Fruit fly (Drosophila melanogaster) whole organism, prepupa: ENCODE results near the gene CG31798.

Experiments used
- CG10631 ChIP-seq: fragments of 200-800 bp; sonication (Bioruptor generic); optimal IDR thresholded peaks from 2 replicates; lab custom pipeline; 2016; ENCODE audit warnings: missing biosample characterization, missing genetic modification characterization
- CG10669 ChIP-seq: fragments of 200-800 bp; sonication (Bioruptor generic); optimal IDR thresholded peaks from 3 replicates; lab custom pipeline; 2018; ENCODE audit warnings: missing biosample characterization, mild to moderate bottlenecking, missing genetic modification characterization, moderate library complexity
- CG11294 ChIP-seq: fragments of 200-800 bp; sonication (Bioruptor generic); IDR thresholded peaks from 2 replicates; pipeline ENCODE4 v1.3.6; 2022; ENCODE audit warnings: missing biosample characterization, missing genetic modification characterization
- CG11762 ChIP-seq: fragments of 200-800 bp; sonication (Bioruptor generic); optimal IDR thresholded peaks from 3 replicates; lab custom pipeline; 2016; ENCODE audit warnings: missing biosample characterization, missing genetic modification characterization; ENCODE audit not compliant: insufficient read depth
- CG11902 ChIP-seq: fragments of 200-800 bp; sonication (Bioruptor generic); optimal IDR thresholded peaks from 3 replicates; lab custom pipeline; 2016; ENCODE audit warnings: missing biosample characterization, missing genetic modification characterization
- CG15336 ChIP-seq: fragments of 200-800 bp; sonication (Bioruptor generic); IDR thresholded peaks from 2 replicates; pipeline ENCODE4 v1.3.6; 2022; ENCODE audit warnings: missing biosample characterization, missing genetic modification characterization
- CG1621 ChIP-seq: fragments of 200-800 bp; sonication (Bioruptor generic); optimal IDR thresholded peaks from 3 replicates; lab custom pipeline; 2018; ENCODE audit warnings: missing biosample characterization, mild to moderate bottlenecking, missing genetic modification characterization
- CG16779 ChIP-seq: fragments of 200-800 bp; sonication (Bioruptor generic); optimal IDR thresholded peaks from 3 replicates; lab custom pipeline; 2017; ENCODE audit warnings: missing biosample characterization, mild to moderate bottlenecking, missing genetic modification characterization
- CG3032 ChIP-seq: fragments of 200-800 bp; optimal IDR thresholded peaks from 2 replicates; lab custom pipeline; 2019; ENCODE audit warnings: missing biosample characterization, mild to moderate bottlenecking, missing genetic modification characterization, moderate library complexity
- CG31627 ChIP-seq: fragments of 200-800 bp; sonication (Bioruptor generic); optimal IDR thresholded peaks from 3 replicates; lab custom pipeline; 2016; ENCODE audit warnings: missing biosample characterization, missing genetic modification characterization
- CG32006 ChIP-seq: fragments of 200-800 bp; sonication (Bioruptor generic); optimal IDR thresholded peaks from 3 replicates; lab custom pipeline; 2017; ENCODE audit warnings: missing biosample characterization, mild to moderate bottlenecking, missing genetic modification characterization
- CG34406 ChIP-seq: fragments of 200-800 bp; sonication (Bioruptor generic); optimal IDR thresholded peaks from 3 replicates; lab custom pipeline; 2016; ENCODE audit warnings: missing biosample characterization, missing genetic modification characterization
- CG6276 ChIP-seq: fragments of 200-800 bp; sonication (Bioruptor generic); optimal IDR thresholded peaks from 2 replicates; lab custom pipeline; 2017; ENCODE audit warnings: missing biosample characterization, mild to moderate bottlenecking, missing genetic modification characterization
- CG6808 ChIP-seq: fragments of 200-800 bp; sonication (Bioruptor generic); optimal IDR thresholded peaks from 3 replicates; lab custom pipeline; 2017; ENCODE audit warnings: missing biosample characterization, missing genetic modification characterization, mild to moderate bottlenecking, moderate library complexity, missing genetic modification reagents
- CG7368 ChIP-seq: fragments of 200-800 bp; sonication (Bioruptor generic); optimal IDR thresholded peaks from 3 replicates; lab custom pipeline; 2016; ENCODE audit warnings: missing biosample characterization, missing genetic modification characterization
- CG8119 ChIP-seq: fragments of 200-800 bp; sonication (Bioruptor generic); IDR thresholded peaks from 3 replicates; pipeline ENCODE4 v1.3.6; 2022; ENCODE audit warnings: missing biosample characterization, missing genetic modification characterization
- CG8319 ChIP-seq: fragments of 200-800 bp; sonication (Bioruptor generic); optimal IDR thresholded peaks from 3 replicates; lab custom pipeline; 2016; ENCODE audit warnings: missing biosample characterization, missing genetic modification characterization
- CG8632 ChIP-seq: fragments of 200-800 bp; sonication (Bioruptor generic); optimal IDR thresholded peaks from 3 replicates; lab custom pipeline; 2016; ENCODE audit warnings: missing biosample characterization, missing genetic modification characterization
- CG9139 ChIP-seq: fragments of 200-800 bp; sonication (Bioruptor generic); optimal IDR thresholded peaks from 3 replicates; lab custom pipeline; 2017; ENCODE audit warnings: missing biosample characterization, mild to moderate bottlenecking, missing genetic modification characterization
- Eip75B ChIP-seq: fragments of 200-800 bp; sonication (Bioruptor generic); optimal IDR thresholded peaks from 3 replicates; lab custom pipeline; 2016; ENCODE audit warnings: missing biosample characterization, missing genetic modification characterization
- Eip78C ChIP-seq: fragments of 200-800 bp; sonication (Bioruptor generic); peaks from one replicate; lab custom pipeline; 2016; ENCODE audit warnings: missing biosample characterization, missing genetic modification characterization
- Eip93F ChIP-seq: fragments of 200-800 bp; sonication (Bioruptor generic); optimal IDR thresholded peaks from 2 replicates; lab custom pipeline; 2016; ENCODE audit warnings: missing biosample characterization, mild to moderate bottlenecking, missing genetic modification characterization
- Ets21C ChIP-seq: fragments of 200-800 bp; sonication (Bioruptor generic); optimal IDR thresholded peaks from 3 replicates; lab custom pipeline; 2016; ENCODE audit warnings: missing biosample characterization, missing genetic modification characterization
- Ets96B ChIP-seq: fragments of 200-800 bp; optimal IDR thresholded peaks from 2 replicates; lab custom pipeline; 2019; ENCODE audit warnings: missing biosample characterization, mild to moderate bottlenecking, missing genetic modification characterization, moderate library complexity
- Gug ChIP-seq: fragments of 200-800 bp; sonication (Bioruptor generic); IDR thresholded peaks from 2 replicates; pipeline ENCODE4 v1.3.6; 2022; ENCODE audit warnings: missing biosample characterization, missing genetic modification characterization
- Hr38 ChIP-seq: sonication (Bioruptor generic); optimal IDR thresholded peaks from 2 replicates; lab custom pipeline; 2016; ENCODE audit warnings: missing biosample characterization, missing genetic modification characterization
- Hr39 ChIP-seq: fragments of 200-800 bp; sonication (Bioruptor generic); optimal IDR thresholded peaks from 2 replicates; lab custom pipeline; 2016; ENCODE audit warnings: missing biosample characterization, missing genetic modification characterization
- Hr4 ChIP-seq: fragments of 200-800 bp; sonication (Bioruptor generic); optimal IDR thresholded peaks from 3 replicates; lab custom pipeline; 2016; ENCODE audit warnings: missing biosample characterization, missing genetic modification characterization
- Met ChIP-seq: fragments of 200-800 bp; sonication (Bioruptor generic); optimal IDR thresholded peaks from 3 replicates; lab custom pipeline; 2016; ENCODE audit warnings: missing biosample characterization, missing genetic modification characterization
- OdsH ChIP-seq: fragments of 200-800 bp; sonication (Bioruptor generic); optimal IDR thresholded peaks from 3 replicates; lab custom pipeline; 2016; ENCODE audit warnings: missing biosample characterization, missing genetic modification characterization
- achi ChIP-seq: fragments of 200-800 bp; sonication (Bioruptor generic); optimal IDR thresholded peaks from 3 replicates; lab custom pipeline; 2016; ENCODE audit warnings: missing biosample characterization, missing genetic modification characterization
- acj6 ChIP-seq: fragments of 200-800 bp; sonication (Bioruptor generic); optimal IDR thresholded peaks from 3 replicates; lab custom pipeline; 2016; ENCODE audit warnings: missing biosample characterization, missing genetic modification characterization
- dac ChIP-seq: fragments of 200-800 bp; sonication (Bioruptor generic); optimal IDR thresholded peaks from 2 replicates; lab custom pipeline; 2017; ENCODE audit warnings: missing biosample characterization, mild to moderate bottlenecking, missing genetic modification characterization
- eg ChIP-seq: fragments of 200-800 bp; sonication (Bioruptor generic); IDR thresholded peaks from 3 replicates; pipeline ENCODE4 v1.3.6; 2022; ENCODE audit warnings: missing biosample characterization, missing genetic modification characterization
- fd59A ChIP-seq: fragments of 200-800 bp; sonication (Bioruptor generic); optimal IDR thresholded peaks from 2 replicates; lab custom pipeline; 2017; ENCODE audit warnings: missing biosample characterization, mild to moderate bottlenecking, missing genetic modification characterization, missing genetic modification reagents
- fd85E ChIP-seq: fragments of 200-800 bp; sonication (Bioruptor generic); optimal IDR thresholded peaks from 3 replicates; lab custom pipeline; 2016; ENCODE audit warnings: missing biosample characterization, missing genetic modification characterization
- lz ChIP-seq: fragments of 200-800 bp; sonication (Bioruptor generic); optimal IDR thresholded peaks from 3 replicates; lab custom pipeline; 2016; ENCODE audit warnings: missing biosample characterization, missing genetic modification characterization
- net ChIP-seq: fragments of 200-800 bp; sonication (Bioruptor generic); optimal IDR thresholded peaks from 3 replicates; lab custom pipeline; 2016; ENCODE audit warnings: missing biosample characterization, missing genetic modification characterization
- pdm3 ChIP-seq: fragments of 200-800 bp; sonication (Bioruptor generic); optimal IDR thresholded peaks from 3 replicates; lab custom pipeline; 2016; ENCODE audit warnings: missing biosample characterization, missing genetic modification characterization
- salr ChIP-seq, 2 experiments: fragments of 200-800 bp; sonication (Bioruptor generic); optimal IDR thresholded peaks; 3 replicates each; lab custom pipeline; 2016 to 2018; ENCODE audit warnings: missing biosample characterization in 2 of 2, missing genetic modification characterization in 2 of 2, mild to moderate bottlenecking in 1 of 2
- spab ChIP-seq: fragments of 200-800 bp; sonication (Bioruptor generic); optimal IDR thresholded peaks from 2 replicates; lab custom pipeline; 2017; ENCODE audit warnings: missing biosample characterization, mild to moderate bottlenecking, missing genetic modification characterization, missing genetic modification reagents
- ss ChIP-seq, 2 experiments: fragments of 200-800 bp; sonication (Bioruptor generic); optimal IDR thresholded peaks; 2 replicates in 1 of 2; 3 replicates in 1 of 2; lab custom pipeline; 2017 to 2018; ENCODE audit warnings: mild to moderate bottlenecking in 2 of 2, missing biosample characterization in 2 of 2, missing genetic modification characterization in 2 of 2, moderate library complexity in 1 of 2
- svp ChIP-seq: fragments of 200-800 bp; sonication (Bioruptor generic); peaks from one replicate; lab custom pipeline; 2016; ENCODE audit warnings: missing biosample characterization, missing genetic modification characterization
- topi ChIP-seq: fragments of 200-800 bp; sonication (Bioruptor generic); optimal IDR thresholded peaks from 3 replicates; lab custom pipeline; 2016; ENCODE audit warnings: missing biosample characterization, missing genetic modification characterization
- vri ChIP-seq: fragments of 200-800 bp; sonication (Bioruptor generic); optimal IDR thresholded peaks from 3 replicates; lab custom pipeline; 2016; ENCODE audit warnings: missing biosample characterization, mild to moderate bottlenecking, missing genetic modification characterization

The CG31798 gene

DNA sequence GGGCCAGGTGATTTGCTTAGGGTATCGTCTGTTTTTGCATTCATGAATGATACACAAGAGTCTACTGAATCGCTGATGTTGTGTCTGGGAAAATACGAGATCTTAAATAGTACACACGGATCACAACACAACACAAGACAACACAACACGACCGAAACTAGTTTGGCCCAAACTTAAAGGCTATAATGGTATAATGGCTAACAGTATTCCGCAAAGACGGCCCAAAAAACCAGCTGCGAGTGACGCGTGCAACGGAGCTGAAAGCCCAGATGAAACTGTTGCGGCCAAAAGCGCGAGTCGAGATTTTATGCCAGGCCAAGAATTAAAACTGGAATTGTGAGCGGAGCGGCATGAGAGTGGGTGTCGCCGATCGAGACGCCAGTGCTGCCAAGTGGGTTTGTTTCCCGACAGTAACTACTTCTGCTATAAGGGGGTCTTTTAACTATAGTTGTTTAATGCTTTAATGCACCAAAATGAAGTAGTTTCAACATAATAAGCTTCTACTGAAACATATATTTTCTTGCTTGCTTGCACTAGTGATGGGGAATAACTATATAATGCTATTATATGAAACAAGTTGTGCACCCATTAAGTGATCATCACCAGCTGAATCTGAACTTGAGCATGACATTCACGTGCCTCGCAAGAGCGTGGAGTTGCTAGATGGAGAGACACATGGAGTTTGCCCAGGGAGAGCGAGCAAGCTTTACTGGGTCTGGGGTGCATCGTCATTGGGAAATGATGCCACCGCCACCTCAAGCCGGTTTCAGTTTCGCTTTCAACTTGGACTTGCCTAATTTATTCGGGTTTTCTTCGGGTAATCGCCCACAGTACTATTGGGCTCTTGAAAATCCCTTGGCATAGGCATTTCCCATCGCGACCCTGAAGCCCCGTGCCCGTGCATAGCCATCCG lies 45.0 kb downstream of the CG31798 start (continued):
- TF ChIP-seq Hr38 (GFP tag; lab: Kevin White, UChicago): no peak
- TF ChIP-seq Eip78C (GFP tag; lab: Kevin White, UChicago): peak; percentile 76
- TF ChIP-seq CG32006 (GFP tag; lab: Kevin White, UChicago): peak; percentile 10
- TF ChIP-seq CG8319 (GFP tag; lab: Kevin White, UChicago): no peak
- TF ChIP-seq CG7368 (GFP tag; lab: Kevin White, UChicago): no peak
- TF ChIP-seq Gug (GFP tag; lab: Robert Waterston, UW): no peak
- TF ChIP-seq Eip75B (GFP tag; lab: Kevin White, UChicago): peak; percentile 13
- TF ChIP-seq Ets21C: no peak
- TF ChIP-seq CG3032: no peak
- no peak for TF ChIP-seq OdsH (GFP tag; lab: Kevin White, UChicago)
- no peak for TF ChIP-seq topi (GFP tag; lab: Kevin White, UChicago)
- TF ChIP-seq CG10669 (GFP tag; lab: Kevin White, UChicago): no peak
- TF ChIP-seq salr (GFP tag; optimal IDR thresholded peaks at IDR 0.05; lab: Kevin White, UChicago): no peak
- TF ChIP-seq achi (GFP tag; lab: Kevin White, UChicago): peak; percentile 23
- TF ChIP-seq Ets96B (tag; lab: Kevin White, UChicago): peak; percentile 43

- TF ChIP-seq CG10631 (GFP tag; lab: Kevin White, UChicago): peak; percentile 76
- peak; percentile 74 for TF ChIP-seq acj6 (GFP tag; lab: Kevin White, UChicago)
- peak; percentile 22 for TF ChIP-seq CG11902 (GFP tag; lab: Kevin White, UChicago)
- TF ChIP-seq Hr39 (GFP tag; lab: Kevin White, UChicago): peak; percentile 14
- TF ChIP-seq svp: peak; percentile 68
- TF ChIP-seq net (GFP tag; lab: Kevin White, UChicago): peak; percentile 86
- TF ChIP-seq CG11762 (GFP tag; lab: Kevin White, UChicago): no peak
- TF ChIP-seq CG8319 (GFP tag; lab: Kevin White, UChicago): peak; percentile 7
- TF ChIP-seq pdm3: peak; percentile 61
- peak; percentile 7 for TF ChIP-seq CG7368 (GFP tag; lab: Kevin White, UChicago)
- peak; percentile 34 to 75 for TF ChIP-seq salr (GFP tag; optimal IDR thresholded peaks at IDR 0.05; lab: Kevin White, UChicago)
- TF ChIP-seq spab (GFP tag; lab: Kevin White, UChicago): peak; percentile 27
- TF ChIP-seq CG8632 (GFP tag; lab: Kevin White, UChicago): peak; percentile 21
- TF ChIP-seq lz (GFP tag; lab: Kevin White, UChicago): no peak
- no peak for TF ChIP-seq Hr38 (GFP tag; lab: Kevin White, UChicago)
- TF ChIP-seq CG16779 (tag; lab: Kevin White, UChicago): peak; percentile 33
- TF ChIP-seq Ets96B (tag; lab: Kevin White, UChicago): peak; percentile 81
- peak; percentile 83 for TF ChIP-seq achi (GFP tag; lab: Kevin White, UChicago)
- peak; percentile 83 for TF ChIP-seq OdsH (GFP tag; lab: Kevin White, UChicago)
- peak; percentile 81 for TF ChIP-seq Hr4 (GFP tag; lab: Kevin White, UChicago)
- TF ChIP-seq Gug (GFP tag; lab: Robert Waterston, UW): no peak; the same call in 1 of the 2 replicates
- TF ChIP-seq fd85E (GFP tag; lab: Kevin White, UChicago): peak; percentile 12
- TF ChIP-seq CG9139 (GFP tag; lab: Kevin White, UChicago): no peak
- peak; percentile 51 for TF ChIP-seq CG6808 (GFP tag; lab: Kevin White, UChicago)
- TF ChIP-seq CG6276: no peak
- TF ChIP-seq vri (GFP tag; lab: Kevin White, UChicago): no peak
- peak; percentile 67 for TF ChIP-seq dac (GFP tag; lab: Kevin White, UChicago)
- TF ChIP-seq CG8119 (GFP tag; lab: Robert Waterston, UW): peak; percentile 77
- TF ChIP-seq CG11294: no peak
- TF ChIP-seq CG1621 (tag; lab: Kevin White, UChicago): peak; percentile 59
- TF ChIP-seq CG31627 (GFP tag; lab: Kevin White, UChicago): peak; percentile 11
- no peak for TF ChIP-seq Met (GFP tag; lab: Kevin White, UChicago)
- TF ChIP-seq Eip75B (GFP tag; lab: Kevin White, UChicago): peak; percentile 23
- TF ChIP-seq CG10669 (GFP tag; lab: Kevin White, UChicago): peak; percentile 44
- TF ChIP-seq fd59A (GFP tag; lab: Kevin White, UChicago): peak; percentile 73
- TF ChIP-seq Eip93F (GFP tag; lab: Kevin White, UChicago): no peak
- TF ChIP-seq ss (GFP tag; optimal IDR thresholded peaks at IDR 0.05; lab: Kevin White, UChicago): no peak
- TF ChIP-seq CG34406 (GFP tag; lab: Kevin White, UChicago): peak; percentile 74
- TF ChIP-seq Ets21C: peak; percentile 65
- peak; percentile 54; the same call in 2 of the 3 replicates for TF ChIP-seq eg (GFP tag; lab: Robert Waterston, UW)
- TF ChIP-seq CG15336 (GFP tag; lab: Robert Waterston, UW): peak; percentile 74
Observed at dm6 chr2L:19439598-19440230, 45.8 kb downstream of the CG31798 start.
